Fruit fly (Drosophila melanogaster): ENCODE measurements around the gene PNUTS.

PNUTS gene

dm6 chr2L:850727-851257, 19.5 kb upstream of the PNUTS start, which contains the start of gene drongo (continued):
- TF ChIP-seq cwo (GFP tag; optimal IDR thresholded peaks at IDR 0.05) (no peak), CG13894 (tag; optimal IDR thresholded peaks at IDR 0.05) (peak; percentile 71), HmgD (GFP tag; optimal IDR thresholded peaks at IDR 0.05) (peak; percentile 67), CG12769 (tag; optimal IDR thresholded peaks at IDR 0.05) (peak; percentile 69), CG16813 (GFP tag; IDR thresholded peaks at IDR 0.05; ENCODE audit: partially characterized antibody) (peak; percentile 50; the same call in 1 of the 3 replicates), CG4730 (GFP tag; IDR thresholded peaks at IDR 0.05) (no peak), kah (GFP tag; optimal IDR thresholded peaks at IDR 0.05) (peak; percentile 83), BEAF-32 (GFP tag; optimal IDR thresholded peaks at IDR 0.05) (peak; percentile 62), CG13296 (GFP tag; optimal IDR thresholded peaks at IDR 0.05) (peak; percentile 48), fd64A (GFP tag; optimal IDR thresholded peaks at IDR 0.05) (peak; percentile 45), Rx (GFP tag; IDR thresholded peaks at IDR 0.05) (no peak), CG5953 (GFP tag; IDR thresholded peaks at IDR 0.05) (peak; percentile 47; the same call in 1 of the 2 replicates), CG14441 (GFP tag; IDR thresholded peaks at IDR 0.05) (peak; percentile 32; the same call in 1 of the 2 replicates), CG12104 (GFP tag; optimal IDR thresholded peaks at IDR 0.05) (no peak), ttk (GFP tag; IDR thresholded peaks at IDR 0.05) (no peak), NC2β (GFP tag; optimal IDR thresholded peaks at IDR 0.05) (peak; percentile 53), CG7271 (tag; optimal IDR thresholded peaks at IDR 0.05) (no peak), peb (GFP tag; IDR thresholded peaks at IDR 0.05) (no peak), zf30C (GFP tag; optimal IDR thresholded peaks at IDR 0.05) (peak; percentile 38), CG10654 (GFP tag; optimal IDR thresholded peaks at IDR 0.05) (no peak), CG10209 (GFP tag; optimal IDR thresholded peaks at IDR 0.05) (no peak), exex (tag; optimal IDR thresholded peaks at IDR 0.05) (no peak), Ets65A (GFP tag) (no peak), Sry-β (GFP tag; optimal IDR thresholded peaks at IDR 0.05) (peak; percentile 7), ara (GFP tag; IDR thresholded peaks at IDR 0.05) (no peak), Stat92E (GFP tag; optimal IDR thresholded peaks at IDR 0.05) (peak in 1 of 3 experiments; percentile 79), Scr (GFP tag; IDR thresholded peaks at IDR 0.05; ENCODE audit: partially characterized antibody) (no peak; the same call in none of the 2 replicates), sisA (GFP tag; IDR thresholded peaks at IDR 0.05) (no peak), E2f1 (GFP tag; IDR thresholded peaks at IDR 0.05) (no peak), CG10274 (GFP tag; optimal IDR thresholded peaks at IDR 0.05) (no peak), CG17186 (GFP tag; optimal IDR thresholded peaks at IDR 0.05) (peak; percentile 58), Doc3 (GFP tag; IDR thresholded peaks at IDR 0.05; ENCODE audit: partially characterized antibody) (no peak), vfl (GFP tag; optimal IDR thresholded peaks at IDR 0.05) (peak; percentile 57), tup (GFP tag; optimal IDR thresholded peaks at IDR 0.05) (no peak), CG6854 (GFP tag; optimal IDR thresholded peaks at IDR 0.05) (no peak), CG4328 (GFP tag; optimal IDR thresholded peaks at IDR 0.05) (peak; percentile 20), CG9215 (GFP tag; IDR thresholded peaks at IDR 0.05) (no peak), CG12299 (tag; optimal IDR thresholded peaks at IDR 0.05) (peak; percentile 52), Doc2 (GFP tag; IDR thresholded peaks at IDR 0.05) (no peak), Poxn (GFP tag; IDR thresholded peaks at IDR 0.05) (no peak), chn (GFP tag; optimal IDR thresholded peaks at IDR 0.05) (no peak), nerfin-1 (tag; optimal IDR thresholded peaks at IDR 0.05) (peak; percentile 95), vvl (GFP tag; IDR thresholded peaks at IDR 0.05) (peak; percentile 59; the same call in 1 of the 2 replicates), Ets97D (GFP tag; optimal IDR thresholded peaks at IDR 0.05) (peak; percentile 66), Pdp1 (GFP tag; optimal IDR thresholded peaks at IDR 0.05) (peak in 1 of 2 experiments; percentile 29), gcm (GFP tag; optimal IDR thresholded peaks at IDR 0.05) (peak; percentile 33), CG1832 (GFP tag; optimal IDR thresholded peaks at IDR 0.05) (no peak), B-H2 (GFP tag; optimal IDR thresholded peaks at IDR 0.05) (peak; percentile 57), CG2120 (GFP tag; optimal IDR thresholded peaks at IDR 0.05) (peak; percentile 50), CG17359 (tag; optimal IDR thresholded peaks at IDR 0.05) (peak; percentile 9)

Data from whole organism, embryonic.